Fruit fly (Drosophila melanogaster) whole organism, embryonic: ENCODE measurements around the gene slmo.
A peak's percentile ranks its signal among the peaks of the same experiment; 100 is the strongest.

Experiments used
- CG10147 ChIP-seq: fragments of 200-800 bp; sonication (Bioruptor generic); optimal IDR thresholded peaks from 2 replicates; lab custom pipeline; 2019; ENCODE audit warnings: missing biosample characterization, mild to moderate bottlenecking, missing genetic modification characterization, moderate library complexity
- CG10267 ChIP-seq: fragments of 200-800 bp; sonication (Bioruptor generic); optimal IDR thresholded peaks from 2 replicates; lab custom pipeline; 2018; ENCODE audit warnings: missing biosample characterization, mild to moderate bottlenecking, missing genetic modification characterization, moderate library complexity
- CG10543 ChIP-seq: fragments of 200-800 bp; sonication (Bioruptor generic); optimal IDR thresholded peaks from 3 replicates; lab custom pipeline; 2017; ENCODE audit warnings: missing biosample characterization, mild to moderate bottlenecking, missing genetic modification characterization, moderate library complexity
- CG10654 ChIP-seq: fragments of 200-800 bp; sonication (Bioruptor generic); optimal IDR thresholded peaks from 2 replicates; lab custom pipeline; 2016; ENCODE audit warnings: missing biosample characterization, missing genetic modification characterization
- CG11093 ChIP-seq: fragments of 200-800 bp; sonication (Bioruptor generic); IDR thresholded peaks from 3 replicates; pipeline ENCODE4 v1.3.6; 2022; ENCODE audit warnings: missing biosample characterization, missing genetic modification characterization
- CG11560 ChIP-seq: fragments of 200-800 bp; sonication (Bioruptor generic); IDR thresholded peaks from 3 replicates; pipeline ENCODE4 v1.3.6; 2022; ENCODE audit warnings: missing biosample characterization, missing genetic modification characterization
- CG12769 ChIP-seq: fragments of 200-800 bp; sonication (Bioruptor generic); optimal IDR thresholded peaks from 2 replicates; lab custom pipeline; 2019; ENCODE audit warnings: missing biosample characterization, mild to moderate bottlenecking, missing genetic modification characterization, moderate library complexity
- CG13287 ChIP-seq: fragments of 200-800 bp; sonication (Bioruptor generic); IDR thresholded peaks from 2 replicates; pipeline ENCODE4 v1.3.6; 2022; ENCODE audit warnings: missing biosample characterization, missing genetic modification characterization; ENCODE audit not compliant: partially characterized antibody
- CG13424 ChIP-seq: fragments of 200-800 bp; sonication (Bioruptor generic); optimal IDR thresholded peaks from 2 replicates; lab custom pipeline; 2019; ENCODE audit warnings: missing biosample characterization, mild to moderate bottlenecking, missing genetic modification characterization, moderate library complexity
- CG13624 ChIP-seq: fragments of 200-800 bp; sonication (Bioruptor generic); optimal IDR thresholded peaks from 2 replicates; lab custom pipeline; 2016; ENCODE audit warnings: missing biosample characterization, missing genetic modification characterization
- CG14667 ChIP-seq: fragments of 200-800 bp; sonication (Bioruptor generic); IDR thresholded peaks from 2 replicates; pipeline ENCODE4 v1.3.6; 2022; ENCODE audit warnings: missing biosample characterization, missing genetic modification characterization
- CG15479 ChIP-seq: fragments of 200-800 bp; sonication (Bioruptor generic); optimal IDR thresholded peaks from 3 replicates; lab custom pipeline; 2019; ENCODE audit warnings: missing biosample characterization, mild to moderate bottlenecking, missing genetic modification characterization, moderate library complexity
- CG17385 ChIP-seq: fragments of 200-800 bp; sonication (Bioruptor generic); optimal IDR thresholded peaks from 3 replicates; lab custom pipeline; 2018; ENCODE audit warnings: missing biosample characterization, mild to moderate bottlenecking, missing genetic modification characterization
- CG17912 ChIP-seq: fragments of 200-800 bp; sonication (Bioruptor generic); optimal IDR thresholded peaks from 2 replicates; lab custom pipeline; 2018; ENCODE audit warnings: missing biosample characterization, mild to moderate bottlenecking, missing genetic modification characterization
- CG31224 ChIP-seq: fragments of 200-800 bp; sonication (Bioruptor generic); IDR thresholded peaks from 2 replicates; pipeline ENCODE4 v1.3.6; 2022; ENCODE audit warnings: missing biosample characterization, missing genetic modification characterization
- CG32772 ChIP-seq: fragments of 200-800 bp; sonication (Bioruptor generic); IDR thresholded peaks from 2 replicates; pipeline ENCODE4 v1.3.6; 2022; ENCODE audit warnings: missing biosample characterization, missing genetic modification characterization
- CG3407 ChIP-seq: fragments of 200-800 bp; sonication (Bioruptor generic); optimal IDR thresholded peaks from 2 replicates; lab custom pipeline; 2018; ENCODE audit warnings: missing biosample characterization, mild to moderate bottlenecking, missing genetic modification characterization
- CG3847 ChIP-seq: fragments of 200-800 bp; sonication (Bioruptor generic); IDR thresholded peaks from 2 replicates; pipeline ENCODE4 v1.3.6; 2022; ENCODE audit warnings: missing biosample characterization, missing genetic modification characterization
- CG6765 ChIP-seq: fragments of 200-800 bp; sonication (Bioruptor generic); optimal IDR thresholded peaks from 3 replicates; lab custom pipeline; 2017; ENCODE audit warnings: missing biosample characterization, mild to moderate bottlenecking, missing genetic modification characterization
- CG7786 ChIP-seq: fragments of 200-800 bp; sonication (Bioruptor generic); optimal IDR thresholded peaks from 2 replicates; lab custom pipeline; 2016; ENCODE audit warnings: missing biosample characterization, missing genetic modification characterization
- CG7963 ChIP-seq: fragments of 200-800 bp; sonication (Bioruptor generic); IDR thresholded peaks from 3 replicates; pipeline ENCODE4 v1.3.6; 2022; ENCODE audit warnings: missing biosample characterization, missing genetic modification characterization; ENCODE audit not compliant: partially characterized antibody
- CG9817 ChIP-seq: fragments of 200-800 bp; sonication (Bioruptor generic); optimal IDR thresholded peaks from 2 replicates; lab custom pipeline; 2018; ENCODE audit warnings: missing biosample characterization, mild to moderate bottlenecking, missing genetic modification characterization, moderate library complexity
- CkIIα-i1 ChIP-seq: fragments of 200-800 bp; sonication (Bioruptor generic); IDR thresholded peaks from 2 replicates; pipeline ENCODE4 v1.3.6; 2022; ENCODE audit warnings: missing biosample characterization, missing genetic modification characterization
- Deaf1 ChIP-seq: fragments of 200-800 bp; optimal IDR thresholded peaks from 3 replicates; lab custom pipeline; 2019; ENCODE audit warnings: missing biosample characterization, mild to moderate bottlenecking, missing genetic modification characterization, moderate library complexity
- Dp ChIP-seq: fragments of 200-800 bp; sonication (Bioruptor generic); optimal IDR thresholded peaks from 2 replicates; lab custom pipeline; 2018; ENCODE audit warnings: missing biosample characterization, mild to moderate bottlenecking, missing genetic modification characterization, moderate library complexity
- Dref ChIP-seq: fragments of 200-800 bp; sonication (Bioruptor generic); IDR thresholded peaks from 2 replicates; pipeline ENCODE4 v1.3.6; 2022; ENCODE audit warnings: missing biosample characterization, missing genetic modification characterization
- Fer1 ChIP-seq: fragments of 200-800 bp; sonication (Bioruptor generic); optimal IDR thresholded peaks from 2 replicates; lab custom pipeline; 2017; ENCODE audit warnings: missing biosample characterization, mild to moderate bottlenecking, missing genetic modification characterization
- Jarid2 ChIP-seq: fragments of 200-800 bp; sonication (Bioruptor generic); optimal IDR thresholded peaks from 3 replicates; lab custom pipeline; 2017; ENCODE audit warnings: mild to moderate bottlenecking, missing biosample characterization, missing genetic modification reagents, missing genetic modification characterization
- Pdp1 ChIP-seq, 2 experiments: fragments of 200-800 bp; sonication (Bioruptor generic); optimal IDR thresholded peaks; 3 replicates each; lab custom pipeline; 2016; ENCODE audit warnings: missing biosample characterization in 2 of 2, missing genetic modification characterization in 2 of 2, mild to moderate bottlenecking in 1 of 2, moderate library complexity in 1 of 2
- Sox102F ChIP-seq: fragments of 200-800 bp; sonication (Bioruptor generic); optimal IDR thresholded peaks from 2 replicates; lab custom pipeline; 2018; ENCODE audit warnings: missing biosample characterization, mild to moderate bottlenecking, missing genetic modification characterization, moderate library complexity
- Xbp1 ChIP-seq: fragments of 200-800 bp; sonication (Bioruptor generic); optimal IDR thresholded peaks from 3 replicates; lab custom pipeline; 2016; ENCODE audit warnings: missing biosample characterization, mild to moderate bottlenecking, missing genetic modification characterization
- bbx ChIP-seq: fragments of 200-800 bp; sonication (Bioruptor generic); IDR thresholded peaks from 2 replicates; pipeline ENCODE4 v1.3.6; 2022; ENCODE audit warnings: missing biosample characterization, missing genetic modification characterization; ENCODE audit not compliant: partially characterized antibody
- btn ChIP-seq: fragments of 200-800 bp; sonication (Bioruptor generic); optimal IDR thresholded peaks from 2 replicates; lab custom pipeline; 2016; ENCODE audit warnings: missing biosample characterization, missing genetic modification characterization
- cas ChIP-seq: fragments of 200-800 bp; sonication (Bioruptor generic); IDR thresholded peaks from 2 replicates; pipeline ENCODE4 v1.3.6; 2022; ENCODE audit warnings: missing biosample characterization, missing genetic modification characterization
- caup ChIP-seq: fragments of 200-800 bp; sonication (Bioruptor generic); optimal IDR thresholded peaks from 3 replicates; lab custom pipeline; 2017; ENCODE audit warnings: missing biosample characterization, mild to moderate bottlenecking, missing genetic modification characterization, moderate library complexity; ENCODE audit not compliant: severe bottlenecking
- cg ChIP-seq: fragments of 200-800 bp; sonication (Bioruptor generic); optimal IDR thresholded peaks from 3 replicates; lab custom pipeline; 2019; ENCODE audit warnings: missing biosample characterization, mild to moderate bottlenecking, missing genetic modification characterization, moderate library complexity
- chm ChIP-seq: fragments of 200-800 bp; sonication (Bioruptor generic); IDR thresholded peaks from 2 replicates; pipeline ENCODE4 v1.3.6; 2022; ENCODE audit warnings: missing biosample characterization, missing genetic modification characterization
- croc ChIP-seq: fragments of 200-800 bp; sonication (Bioruptor generic); conservative IDR thresholded peaks from 3 replicates; pipeline ENCODE4 v1.3.6; 2022; ENCODE audit warnings: missing biosample characterization, missing genetic modification characterization
- crol ChIP-seq: fragments of 200-800 bp; sonication (Bioruptor generic); IDR thresholded peaks from 2 replicates; pipeline ENCODE4 v1.3.6; 2022; ENCODE audit warnings: missing biosample characterization, missing genetic modification characterization
- fru ChIP-seq: fragments of >200 bp; optimal IDR thresholded peaks from 2 replicates; lab custom pipeline; 2017
- ftz-f1 ChIP-seq: fragments of 200-800 bp; sonication (Bioruptor generic); optimal IDR thresholded peaks from 2 replicates; lab custom pipeline; 2016; ENCODE audit warnings: missing biosample characterization, missing genetic modification characterization
- her ChIP-seq: fragments of 200-800 bp; sonication (Bioruptor generic); optimal IDR thresholded peaks from 2 replicates; lab custom pipeline; 2016; ENCODE audit warnings: missing biosample characterization, missing genetic modification characterization
- org-1 ChIP-seq: fragments of 200-800 bp; sonication (Bioruptor generic); optimal IDR thresholded peaks from 2 replicates; lab custom pipeline; 2017; ENCODE audit warnings: missing biosample characterization, missing genetic modification characterization
- peb ChIP-seq: fragments of 200-800 bp; sonication (Bioruptor generic); IDR thresholded peaks from 2 replicates; pipeline ENCODE4 v1.3.6; 2022; ENCODE audit warnings: missing biosample characterization, missing genetic modification characterization
- pfk ChIP-seq: fragments of 200-800 bp; sonication (Bioruptor generic); optimal IDR thresholded peaks from 2 replicates; lab custom pipeline; 2018; ENCODE audit warnings: missing biosample characterization, mild to moderate bottlenecking, missing genetic modification characterization, moderate library complexity
- row ChIP-seq: fragments of 200-800 bp; sonication (Bioruptor generic); IDR thresholded peaks from 3 replicates; pipeline ENCODE4 v1.3.6; 2022; ENCODE audit warnings: missing biosample characterization, missing genetic modification characterization
- sd ChIP-seq: fragments of 200-800 bp; sonication (Bioruptor generic); optimal IDR thresholded peaks from 3 replicates; lab custom pipeline; 2018; ENCODE audit warnings: missing biosample characterization, mild to moderate bottlenecking, missing genetic modification characterization, moderate library complexity
- sqz ChIP-seq: fragments of 200-800 bp; sonication (Bioruptor generic); optimal IDR thresholded peaks from 3 replicates; lab custom pipeline; 2018; ENCODE audit warnings: missing biosample characterization, mild to moderate bottlenecking, missing genetic modification characterization
- sug ChIP-seq: fragments of 200-800 bp; optimal IDR thresholded peaks from 2 replicates; lab custom pipeline; 2019; ENCODE audit warnings: missing biosample characterization, mild to moderate bottlenecking, missing genetic modification characterization, moderate library complexity
- zfh2 ChIP-seq: fragments of 200-800 bp; sonication (Bioruptor generic); optimal IDR thresholded peaks from 2 replicates; lab custom pipeline; 2016; ENCODE audit warnings: missing biosample characterization, missing genetic modification characterization

slmo gene

DNA sequence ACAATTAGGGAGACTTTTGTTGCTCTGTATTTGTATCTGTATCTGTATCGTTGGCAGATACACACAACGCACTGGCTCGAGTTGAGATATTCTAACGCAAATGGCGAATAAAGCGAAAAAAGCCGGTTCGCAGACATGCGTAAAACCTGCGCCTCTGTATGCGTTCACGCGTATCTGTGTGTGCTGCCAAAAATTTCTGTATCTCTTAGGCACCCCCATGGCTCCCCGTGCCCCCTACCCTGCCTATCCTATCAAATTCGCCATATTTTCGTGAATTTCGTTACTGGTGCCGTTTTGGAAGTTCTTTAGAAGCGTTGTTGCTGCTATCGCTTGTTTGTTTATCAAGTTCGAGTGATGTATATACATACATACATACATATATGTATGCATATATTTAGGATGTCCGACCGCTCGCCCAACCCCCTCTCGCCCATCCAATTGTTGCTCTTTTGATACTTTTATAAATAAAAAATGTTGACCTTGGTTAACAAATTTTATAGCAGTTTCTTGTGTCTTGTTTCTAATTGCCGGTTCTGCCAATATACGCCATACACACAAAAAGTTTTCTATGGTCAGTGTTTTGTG, 37.3 kb upstream of the slmo start (continued):
- TF ChIP-seq her, result no peak
- TF ChIP-seq Dref (GFP tag; lab: Robert Waterston, UW), result no peak
- no peak for TF ChIP-seq Xbp1 (GFP tag; lab: Kevin White, UChicago)
- peak; percentile 42; the same call in 1 of the 2 replicates for TF ChIP-seq CG13287
- peak; percentile 23 for TF ChIP-seq caup
- no peak for TF ChIP-seq croc (GFP tag; lab: Robert Waterston, UW)
- peak; percentile 59 for TF ChIP-seq Deaf1
- TF ChIP-seq bbx (GFP tag; lab: Robert Waterston, UW), result no peak
- TF ChIP-seq CG6765 (GFP tag; lab: Kevin White, UChicago), result no peak
- TF ChIP-seq CG17912, result no peak
- no peak for TF ChIP-seq Dp (GFP tag; lab: Kevin White, UChicago)
- no peak for TF ChIP-seq CG9817
- TF ChIP-seq CG31224 (GFP tag; lab: Robert Waterston, UW), result no peak
- TF ChIP-seq CG13424, result no peak
- no peak for TF ChIP-seq CG32772 (GFP tag; lab: Robert Waterston, UW)
- no peak for TF ChIP-seq peb
- TF ChIP-seq CG7963, result no peak
- TF ChIP-seq CG10267 (tag; lab: Kevin White, UChicago), result no peak
- TF ChIP-seq sd (tag; lab: Kevin White, UChicago), result peak; percentile 83
- no peak for TF ChIP-seq Pdp1 (GFP tag; optimal IDR thresholded peaks at IDR 0.05; lab: Kevin White, UChicago)
- TF ChIP-seq CG10147 (GFP tag; lab: Kevin White, UChicago), result no peak
- peak; percentile 80 for TF ChIP-seq crol (GFP tag; lab: Robert Waterston, UW)
- no peak for TF ChIP-seq sqz (GFP tag; lab: Kevin White, UChicago)
- TF ChIP-seq btn (GFP tag; lab: Kevin White, UChicago), result no peak
- TF ChIP-seq CG3847 (GFP tag; lab: Robert Waterston, UW), result no peak
- TF ChIP-seq CG3407 (GFP tag; lab: Kevin White, UChicago), result no peak
- peak; percentile 36 for TF ChIP-seq CG12769 (tag; lab: Kevin White, UChicago)
- TF ChIP-seq cg (GFP tag; lab: Kevin White, UChicago), result peak; percentile 27
- TF ChIP-seq fru, result no peak
- no peak for TF ChIP-seq chm (GFP tag; lab: Robert Waterston, UW)
- peak; percentile 90 for TF ChIP-seq CG10543
- TF ChIP-seq zfh2 (GFP tag; lab: Kevin White, UChicago), result no peak
- TF ChIP-seq ftz-f1, result peak; percentile 10
- no peak for TF ChIP-seq row (GFP tag; lab: Robert Waterston, UW)
- TF ChIP-seq pfk, result no peak
- TF ChIP-seq Jarid2, result no peak
- TF ChIP-seq CG7786 (GFP tag; lab: Kevin White, UChicago), result no peak
- peak; percentile 20 for TF ChIP-seq CG13624
- TF ChIP-seq sug (tag; lab: Kevin White, UChicago), result peak; percentile 41
- TF ChIP-seq cas (GFP tag; lab: Robert Waterston, UW), result 0 out of 2 replicates have a peak, but pooled peaks have one; percentile 9
- TF ChIP-seq CG11093 (GFP tag; lab: Robert Waterston, UW), result no peak
- TF ChIP-seq CG10654 (GFP tag; lab: Kevin White, UChicago), result no peak
- TF ChIP-seq CG11560 (tag; lab: Robert Waterston, UW), result no peak
- peak; percentile 31 for TF ChIP-seq Fer1 (GFP tag; lab: Kevin White, UChicago)
- no peak for TF ChIP-seq CkIIα-i1 (GFP tag; lab: Robert Waterston, UW)
- TF ChIP-seq Sox102F (GFP tag; lab: Kevin White, UChicago), result no peak
- no peak for TF ChIP-seq CG17385 (GFP tag; lab: Kevin White, UChicago)
- no peak for TF ChIP-seq CG15479 (GFP tag; lab: Kevin White, UChicago)
- TF ChIP-seq CG14667 (GFP tag; lab: Robert Waterston, UW), result no peak
- no peak for TF ChIP-seq org-1 (GFP tag; lab: Kevin White, UChicago)
